2 fruit fly cellular contexts compared by ENCODE assay signal in the genomic region with DNA sequence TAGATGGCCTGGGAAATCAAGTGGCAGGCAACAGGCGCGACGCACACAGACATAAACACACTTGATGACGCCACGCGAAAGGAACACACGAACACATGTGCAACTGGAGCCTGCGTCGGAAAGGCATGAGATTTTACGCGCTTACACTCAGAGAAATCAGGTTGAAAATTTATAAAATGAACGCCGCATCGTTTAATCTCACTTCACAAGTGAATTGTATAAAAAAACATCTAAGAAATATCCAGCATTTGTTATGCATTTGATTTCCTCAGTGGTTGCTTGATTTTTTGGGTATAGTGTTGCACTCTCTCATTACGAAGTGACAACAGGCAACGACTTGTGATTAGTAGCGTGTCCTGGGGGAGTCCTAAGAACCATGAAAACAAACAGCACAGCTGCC.
TF ChIP-seq lines count a peak whose summit lies in the region.

No protein-coding gene starts in this region.

- TF ChIP-seq CTCF in whole organism, embryonic (GFP tag; optimal IDR thresholded peaks at IDR 0.05; lab: Kevin White, UChicago): no peak

TF ChIP-seq in whole organism, embryonic, 481 proteins besides CTCF, POLR2A, EP300 and RAD21 (continues in another document):
- TF ChIP-seq dan (GFP tag; IDR thresholded peaks at IDR 0.05; lab: Robert Waterston, UW) (no peak), sim (GFP tag; IDR thresholded peaks at IDR 0.05; lab: Robert Waterston, UW) (no peak), abd-A (tag; optimal IDR thresholded peaks at IDR 0.05; lab: Kevin White, UChicago) (no peak), ac (GFP tag; optimal IDR thresholded peaks at IDR 0.05; lab: Kevin White, UChicago) (no peak), Hsf (GFP tag; optimal IDR thresholded peaks at IDR 0.05; lab: Kevin White, UChicago) (no peak), bigmax (GFP tag; optimal IDR thresholded peaks at IDR 0.05; lab: Kevin White, UChicago) (no peak), hbn (GFP tag; IDR thresholded peaks at IDR 0.05; lab: Robert Waterston, UW; ENCODE audit: partially characterized antibody) (no peak), PHDP (tag; optimal IDR thresholded peaks at IDR 0.05; lab: Kevin White, UChicago) (no peak), CG18599 (GFP tag; optimal IDR thresholded peaks at IDR 0.05; lab: Kevin White, UChicago) (no peak), sob (GFP tag; IDR thresholded peaks at IDR 0.05; lab: Robert Waterston, UW) (no peak), CG4707 (GFP tag; optimal IDR thresholded peaks at IDR 0.05; lab: Kevin White, UChicago) (no peak), lmd (GFP tag; IDR thresholded peaks at IDR 0.05; lab: Robert Waterston, UW) (no peak), CG16813 (GFP tag; IDR thresholded peaks at IDR 0.05; lab: Robert Waterston, UW; ENCODE audit: partially characterized antibody) (no peak), kay (GFP tag; optimal IDR thresholded peaks at IDR 0.05; lab: Kevin White, UChicago) (no peak), CG15696 (tag; optimal IDR thresholded peaks at IDR 0.05; lab: Kevin White, UChicago) (peak; percentile 84), CG9727 (GFP tag; optimal IDR thresholded peaks at IDR 0.05; lab: Kevin White, UChicago) (peak; percentile 43), maf-S (GFP tag; optimal IDR thresholded peaks at IDR 0.05; lab: Kevin White, UChicago) (no peak), CG11085 (GFP tag; IDR thresholded peaks at IDR 0.05; lab: Robert Waterston, UW) (no peak), CG3838 (GFP tag; optimal IDR thresholded peaks at IDR 0.05; lab: Kevin White, UChicago) (no peak), Gug (GFP tag; IDR thresholded peaks at IDR 0.05; lab: Robert Waterston, UW) (no peak), CG18619 (GFP tag; optimal IDR thresholded peaks at IDR 0.05; lab: Kevin White, UChicago) (no peak), NC2β (GFP tag; optimal IDR thresholded peaks at IDR 0.05; lab: Kevin White, UChicago) (no peak), CG2116 (GFP tag; optimal IDR thresholded peaks at IDR 0.05; lab: Kevin White, UChicago) (no peak), seq (GFP tag; IDR thresholded peaks at IDR 0.05; lab: Robert Waterston, UW) (no peak), ab (GFP tag; optimal IDR thresholded peaks at IDR 0.05; lab: Kevin White, UChicago) (no peak), phol (tag; optimal IDR thresholded peaks at IDR 0.05; lab: Kevin White, UChicago) (no peak), Nf-YC (tag; optimal IDR thresholded peaks at IDR 0.05; lab: Kevin White, UChicago) (no peak), CG8924 (tag; optimal IDR thresholded peaks at IDR 0.05; lab: Kevin White, UChicago) (peak; percentile 24), CG8765 (GFP tag; IDR thresholded peaks at IDR 0.05; lab: Robert Waterston, UW) (peak; percentile 43; the same call in 1 of the 2 replicates), CG8478 (optimal IDR thresholded peaks at IDR 0.05; lab: Kevin White, UChicago) (no peak), CG9215 (GFP tag; IDR thresholded peaks at IDR 0.05; lab: Robert Waterston, UW) (no peak), stwl (tag; optimal IDR thresholded peaks at IDR 0.05; lab: Kevin White, UChicago) (no peak), chinmo (GFP tag; IDR thresholded peaks at IDR 0.05; lab: Robert Waterston, UW; ENCODE audit: partially characterized antibody) (no peak), mirr (GFP tag; optimal IDR thresholded peaks at IDR 0.05; lab: Kevin White, UChicago) (no peak), CG17328 (GFP tag; IDR thresholded peaks at IDR 0.05; lab: Robert Waterston, UW) (peak; percentile 43; the same call in 1 of the 2 replicates), prd (optimal IDR thresholded peaks at IDR 0.05; lab: Kevin White, UChicago) (no peak), prd (GFP tag; IDR thresholded peaks at IDR 0.05; lab: Robert Waterston, UW) (peak; percentile 55; the same call in 1 of the 3 replicates), vvl (GFP tag; IDR thresholded peaks at IDR 0.05; lab: Robert Waterston, UW) (0 out of 2 replicates have a peak, but pooled peaks have one; percentile 19), NfI (GFP tag; optimal IDR thresholded peaks at IDR 0.05; lab: Kevin White, UChicago) (no peak), CG12391 (tag; optimal IDR thresholded peaks at IDR 0.05; lab: Kevin White, UChicago) (peak; percentile 34), ash1 (GFP tag; optimal IDR thresholded peaks at IDR 0.05; lab: Kevin White, UChicago) (no peak), Med (GFP tag; lab: Kevin White, UChicago) (peak; percentile 64), CG2120 (GFP tag; optimal IDR thresholded peaks at IDR 0.05; lab: Kevin White, UChicago) (no peak), CG17361 (GFP tag; IDR thresholded peaks at IDR 0.05; lab: Robert Waterston, UW) (0 out of 3 replicates have a peak, but pooled peaks have one; percentile 10)

TF ChIP-seq in whole organism, prepupa, 60 proteins besides CTCF, POLR2A, EP300 and RAD21:
- TF ChIP-seq CG16779 (tag; optimal IDR thresholded peaks at IDR 0.05; lab: Kevin White, UChicago) (no peak), CG11294 (GFP tag; IDR thresholded peaks at IDR 0.05; lab: Robert Waterston, UW) (no peak), CG31627 (GFP tag; optimal IDR thresholded peaks at IDR 0.05; lab: Kevin White, UChicago) (peak; percentile 1), lz (GFP tag; optimal IDR thresholded peaks at IDR 0.05; lab: Kevin White, UChicago) (no peak), Ets96B (tag; optimal IDR thresholded peaks at IDR 0.05; lab: Kevin White, UChicago) (no peak), svp (GFP tag; lab: Kevin White, UChicago) (peak; percentile 36)
